Fruit fly (Drosophila melanogaster) Kc167 (cell line): ENCODE results near the gene PVRAP.

Experiments
- Myc ChIP-seq: fragments of >200 bp; optimal IDR thresholded peaks from 2 replicates; lab custom pipeline; 2017; ENCODE audit warnings: missing external identifiers
- Sin3A ChIP-seq: fragments of >200 bp; optimal IDR thresholded peaks from 2 replicates; lab custom pipeline; 2018; ENCODE audit warnings: missing external identifiers
- h ChIP-seq: fragments of >200 bp; optimal IDR thresholded peaks from 3 replicates; lab custom pipeline; 2018; ENCODE audit warnings: missing external identifiers
- insv ChIP-seq: fragments of >200 bp; optimal IDR thresholded peaks from 3 replicates; lab custom pipeline; 2018; ENCODE audit warnings: missing external identifiers
- psq ChIP-seq: fragments of >200 bp; optimal IDR thresholded peaks from 2 replicates; lab custom pipeline; 2017; ENCODE audit warnings: missing external identifiers
- ttk ChIP-seq: sonication (Bioruptor generic); optimal IDR thresholded peaks from 2 replicates; lab custom pipeline; 2017; ENCODE audit warnings: missing external identifiers

- TF ChIP-seq insv (lab: Kevin White, UChicago) (no peak), Sin3A (no peak), psq (lab: Kevin White, UChicago) (no peak), Myc (no peak), ttk (lab: Kevin White, UChicago) (no peak), h (no peak)
Measured at dm6 chr3L:5987637-5988036, 9.4 kb upstream of the PVRAP start.
